Worm (Caenorhabditis elegans): Measurements from ENCODE around the gene cec-3.
A peak's percentile ranks its signal among the peaks of the same experiment; 100 is the strongest.

Gene cec-3

DNA sequence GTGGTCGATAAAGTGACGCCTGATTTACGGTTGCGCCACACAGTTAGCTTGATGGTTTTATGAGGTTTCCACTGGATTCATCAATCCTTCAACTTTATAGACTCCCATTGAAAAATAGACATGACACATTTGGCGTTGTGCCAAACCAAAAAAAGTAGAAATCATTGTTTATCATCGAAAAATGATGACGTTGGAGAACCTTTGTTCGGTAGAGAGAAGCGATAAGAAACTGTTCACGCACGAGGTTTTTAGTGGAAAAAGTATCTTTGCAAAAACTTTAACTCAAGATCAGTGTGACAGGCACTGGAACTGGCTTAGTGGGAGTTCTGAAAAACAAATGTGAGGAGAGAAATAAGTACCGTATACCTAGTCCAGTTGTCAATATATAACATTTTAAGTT lies 43.8 kb downstream of the cec-3 start:
- TF ChIP-seq unc-62 (GFP tag; optimal IDR thresholded peaks at IDR 0.05) (no peak), nhr-12 (tag; optimal IDR thresholded peaks at IDR 0.05) (no peak), ceh-39 (tag; optimal IDR thresholded peaks at IDR 0.05) (no peak), zip-8 (tag; optimal IDR thresholded peaks at IDR 0.05) (no peak), drap-1 (GFP tag; optimal IDR thresholded peaks at IDR 0.05) (no peak), nhr-28 (tag; optimal IDR thresholded peaks at IDR 0.05) (no peak), sptf-1 (tag; optimal IDR thresholded peaks at IDR 0.05) (no peak), elt-3 (tag; optimal IDR thresholded peaks at IDR 0.05) (no peak), unc-120 (tag; optimal IDR thresholded peaks at IDR 0.05; ENCODE audit: poor library complexity, severe bottlenecking) (no peak), mls-2 (tag; optimal IDR thresholded peaks at IDR 0.05) (no peak), sem-2 (GFP tag; optimal IDR thresholded peaks at IDR 0.05) (no peak), tbx-8 (GFP tag; optimal IDR thresholded peaks at IDR 0.05) (no peak), bed-3 (GFP tag; optimal IDR thresholded peaks at IDR 0.05) (no peak), lsy-2 (tag; optimal IDR thresholded peaks at IDR 0.05) (no peak), M03D4.4 (tag; optimal IDR thresholded peaks at IDR 0.05) (no peak), pha-4 (tag; optimal IDR thresholded peaks at IDR 0.05) (no peak), ztf-11 (tag; optimal IDR thresholded peaks at IDR 0.05) (no peak), cnd-1 (tag; optimal IDR thresholded peaks at IDR 0.05) (no peak), hlh-1 (tag; optimal IDR thresholded peaks at IDR 0.05) (no peak)

DNA sequence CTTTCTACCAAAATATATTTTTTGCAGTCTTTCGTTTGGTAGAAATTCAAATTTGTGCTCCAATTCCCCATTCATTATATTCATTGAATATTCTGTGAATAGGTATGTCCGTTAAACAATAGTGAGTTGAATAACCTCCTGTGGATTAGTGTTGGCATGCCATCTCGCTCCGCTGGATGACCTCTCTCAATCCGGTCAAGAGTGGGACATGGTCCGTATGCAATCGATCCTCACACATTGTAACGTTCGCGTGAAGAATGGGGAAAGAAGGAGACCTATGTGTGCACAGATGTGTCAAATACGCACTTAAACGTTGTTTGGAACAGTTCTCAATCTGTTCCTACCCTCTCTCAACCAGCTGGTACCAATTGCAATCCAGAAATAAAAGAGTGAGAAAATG lies 44.2 kb downstream of the cec-3 start:
- peak; percentile 79 for TF ChIP-seq cnd-1 (tag; optimal IDR thresholded peaks at IDR 0.05)
- TF ChIP-seq sem-2 (GFP tag; optimal IDR thresholded peaks at IDR 0.05), result no peak
- TF ChIP-seq unc-62 (GFP tag; optimal IDR thresholded peaks at IDR 0.05), result peak; percentile 11
- peak; percentile 14 for TF ChIP-seq mep-1 (tag; optimal IDR thresholded peaks at IDR 0.05)
- TF ChIP-seq nhr-28 (tag; optimal IDR thresholded peaks at IDR 0.05), result no peak
- TF ChIP-seq tbx-8 (GFP tag; optimal IDR thresholded peaks at IDR 0.05), result no peak
- no peak for TF ChIP-seq blmp-1 (tag; optimal IDR thresholded peaks at IDR 0.05)
- TF ChIP-seq unc-120 (tag; optimal IDR thresholded peaks at IDR 0.05; ENCODE audit: poor library complexity, severe bottlenecking), result no peak
- TF ChIP-seq flh-1 (GFP tag; optimal IDR thresholded peaks at IDR 0.05), result no peak
- TF ChIP-seq drap-1 (GFP tag; optimal IDR thresholded peaks at IDR 0.05), result no peak
- peak; percentile 99 for TF ChIP-seq nhr-2 (tag; optimal IDR thresholded peaks at IDR 0.05)
- TF ChIP-seq lin-32 (GFP tag; optimal IDR thresholded peaks at IDR 0.05), result peak; percentile 48
- no peak for TF ChIP-seq unc-39 (tag; optimal IDR thresholded peaks at IDR 0.05)
- TF ChIP-seq ceh-39 (tag; optimal IDR thresholded peaks at IDR 0.05), result no peak

DNA sequence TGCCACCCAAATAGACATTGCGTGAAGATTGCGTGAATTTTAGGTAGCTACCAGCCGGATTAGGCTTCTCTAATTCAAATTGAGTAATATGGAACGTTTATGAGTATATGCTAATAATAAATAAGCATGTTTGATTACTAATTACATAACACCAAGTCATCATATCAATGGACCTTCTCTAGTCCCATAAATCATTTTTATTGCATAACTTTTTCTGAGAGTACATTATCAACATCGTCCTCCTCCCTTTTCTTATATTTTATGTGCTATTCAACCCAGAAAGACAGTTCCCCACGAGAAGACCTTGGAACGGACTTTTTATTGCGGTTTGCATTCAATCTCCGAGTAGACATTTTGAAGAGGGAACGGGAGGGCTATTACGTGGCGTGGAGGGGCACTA lies 45.1 kb downstream of the cec-3 start:
- peak; percentile 7 for TF ChIP-seq nhr-12 (tag; optimal IDR thresholded peaks at IDR 0.05)
- TF ChIP-seq unc-62 (GFP tag; optimal IDR thresholded peaks at IDR 0.05), result peak; percentile 65
- no peak for TF ChIP-seq ceh-83 (GFP tag; optimal IDR thresholded peaks at IDR 0.05)
- TF ChIP-seq M03D4.4 (tag; optimal IDR thresholded peaks at IDR 0.05), result peak; percentile 27
- peak; percentile 21 for TF ChIP-seq lin-32 (GFP tag; optimal IDR thresholded peaks at IDR 0.05)
- peak; percentile 49 for TF ChIP-seq sptf-1 (tag; optimal IDR thresholded peaks at IDR 0.05)
- TF ChIP-seq ham-2 (GFP tag; optimal IDR thresholded peaks at IDR 0.05), result peak; percentile 18
- TF ChIP-seq mab-5 (tag; optimal IDR thresholded peaks at IDR 0.05), result peak; percentile 46
- peak; percentile 50 for TF ChIP-seq ces-1 (GFP tag; optimal IDR thresholded peaks at IDR 0.05)
- TF ChIP-seq ztf-11 (tag; optimal IDR thresholded peaks at IDR 0.05), result peak; percentile 7
- TF ChIP-seq pha-4 (tag; optimal IDR thresholded peaks at IDR 0.05), result no peak
- TF ChIP-seq mep-1 (tag; optimal IDR thresholded peaks at IDR 0.05), result no peak
- peak; percentile 14 for TF ChIP-seq zip-8 (tag; optimal IDR thresholded peaks at IDR 0.05)
- peak; percentile 79 for TF ChIP-seq nhr-2 (tag; optimal IDR thresholded peaks at IDR 0.05)

DNA sequence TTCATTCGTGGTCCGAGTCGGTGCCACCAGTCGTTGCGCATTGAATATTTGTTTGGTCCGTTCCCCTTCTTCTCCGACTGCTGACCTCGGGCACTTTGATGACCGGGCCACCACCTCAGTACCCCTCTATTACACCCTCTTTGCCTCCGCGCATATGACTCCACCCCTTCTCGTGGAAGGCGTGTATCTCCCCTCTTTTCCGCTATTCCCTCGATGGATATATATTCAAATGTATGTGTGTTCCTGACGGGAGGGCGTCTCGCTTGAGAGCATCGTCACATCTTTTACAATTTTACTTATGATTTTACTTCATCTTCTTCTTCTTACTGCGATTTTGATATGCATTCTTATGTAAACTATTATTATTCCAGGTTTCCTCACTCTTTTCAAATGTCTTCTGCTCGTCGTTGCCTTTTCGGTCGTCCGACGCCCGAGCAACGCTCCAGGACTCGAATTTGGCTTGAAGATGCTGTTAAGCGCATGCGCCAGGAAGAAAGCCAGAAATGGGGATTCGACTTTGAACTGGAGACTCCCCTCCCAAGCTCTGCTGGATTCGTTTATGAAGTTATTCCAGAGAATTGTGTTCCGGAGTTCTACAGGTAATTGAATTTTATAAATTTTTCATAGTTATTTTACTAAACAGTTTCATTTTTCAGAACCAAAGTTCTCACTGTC lies 46.4 kb downstream of the cec-3 start, which contains the start of gene cki-1:
Gene cki-1 (plus strand): TSS at position 372 of the 675 bp plus-strand sequence.
- TF ChIP-seq pha-4 (tag; optimal IDR thresholded peaks at IDR 0.05) (peak; percentile 25), drap-1 (GFP tag; optimal IDR thresholded peaks at IDR 0.05) (peak; percentile 29), mab-5 (tag; optimal IDR thresholded peaks at IDR 0.05) (no peak), lin-32 (GFP tag; optimal IDR thresholded peaks at IDR 0.05) (no peak), snpc-4 (tag; optimal IDR thresholded peaks at IDR 0.05) (no peak), flh-1 (GFP tag; optimal IDR thresholded peaks at IDR 0.05) (no peak), ceh-39 (tag; optimal IDR thresholded peaks at IDR 0.05) (no peak), cnd-1 (tag; optimal IDR thresholded peaks at IDR 0.05) (no peak), lin-13 (tag; optimal IDR thresholded peaks at IDR 0.05) (peak; percentile 8), M03D4.4 (tag; optimal IDR thresholded peaks at IDR 0.05) (peak; percentile 55), tbx-8 (GFP tag; optimal IDR thresholded peaks at IDR 0.05) (no peak), zip-8 (tag; optimal IDR thresholded peaks at IDR 0.05) (no peak), unc-62 (GFP tag; optimal IDR thresholded peaks at IDR 0.05) (no peak), mls-2 (tag; optimal IDR thresholded peaks at IDR 0.05) (peak; percentile 42), ztf-11 (tag; optimal IDR thresholded peaks at IDR 0.05) (peak; percentile 57), unc-39 (tag; optimal IDR thresholded peaks at IDR 0.05) (no peak), ceh-43 (GFP tag; optimal IDR thresholded peaks at IDR 0.05) (peak; percentile 15), sptf-1 (tag; optimal IDR thresholded peaks at IDR 0.05) (peak; percentile 77), blmp-1 (tag; optimal IDR thresholded peaks at IDR 0.05) (no peak), lsy-2 (tag; optimal IDR thresholded peaks at IDR 0.05) (no peak), ces-1 (GFP tag; optimal IDR thresholded peaks at IDR 0.05) (no peak), elt-1 (tag; optimal IDR thresholded peaks at IDR 0.05; ENCODE audit: borderline replicate concordance, insufficient read depth) (peak; percentile 23), nhr-2 (tag; optimal IDR thresholded peaks at IDR 0.05) (peak; percentile 98), elt-3 (tag; optimal IDR thresholded peaks at IDR 0.05) (no peak), nhr-237 (tag; optimal IDR thresholded peaks at IDR 0.05) (no peak), sem-2 (GFP tag; optimal IDR thresholded peaks at IDR 0.05) (no peak), nhr-28 (tag; optimal IDR thresholded peaks at IDR 0.05) (no peak), nhr-12 (tag; optimal IDR thresholded peaks at IDR 0.05) (no peak), nhr-76 (tag; optimal IDR thresholded peaks at IDR 0.05) (no peak), hlh-1 (tag; optimal IDR thresholded peaks at IDR 0.05) (peak; percentile 54), mep-1 (tag; optimal IDR thresholded peaks at IDR 0.05) (no peak), ham-2 (GFP tag; optimal IDR thresholded peaks at IDR 0.05) (peak; percentile 3), unc-120 (tag; optimal IDR thresholded peaks at IDR 0.05; ENCODE audit: poor library complexity, severe bottlenecking) (peak; percentile 49), bed-3 (GFP tag; optimal IDR thresholded peaks at IDR 0.05) (no peak), ceh-83 (GFP tag; optimal IDR thresholded peaks at IDR 0.05) (no peak)

Data from whole organism, mixed stage, embryonic.